Worm (Caenorhabditis elegans): ENCODE results near the gene T03F6.6.
"Not testable (repeated sequence)": the region's sequence is repeated elsewhere in the genome, so short reads cannot be mapped to it uniquely, and the experiment has no call there.

The T03F6.6 gene

ce11 chrIII:13402934-13403333 lies 22.8 kb upstream of the T03F6.6 start, which contains the start of gene mig-18:
Gene mig-18, plus strand, starts transcription at chrIII:13403234.
- TF ChIP-seq unc-39 (tag; optimal IDR thresholded peaks at IDR 0.05) (no peak), ceh-82 (tag; optimal IDR thresholded peaks at IDR 0.05) (no peak), daf-12 (tag; optimal IDR thresholded peaks at IDR 0.05) (no peak), skn-1 (tag; optimal IDR thresholded peaks at IDR 0.05) (no peak), nhr-25 (tag; optimal IDR thresholded peaks at IDR 0.05) (no peak), nhr-67 (tag; optimal IDR thresholded peaks at IDR 0.05) (no peak), nhr-77 (tag; optimal IDR thresholded peaks at IDR 0.05) (no peak), pha-4 (tag; optimal IDR thresholded peaks at IDR 0.05) (no peak)

- not testable (repeated sequence) for TF ChIP-seq ztf-4 (tag; optimal IDR thresholded peaks at IDR 0.05); fkh-10 (GFP tag; optimal IDR thresholded peaks at IDR 0.05); mdl-1 (tag; optimal IDR thresholded peaks at IDR 0.05)
Observed at ce11 chrIII:13401673-13402258, 21.7 kb upstream of the T03F6.6 start, which contains the start of the genes srlf-9 and srlf-10. Gene srlf-9, minus strand, starts transcription at chrIII:13401773. Gene srlf-10, plus strand, starts transcription at chrIII:13402208.

ce11 chrIII:13395262-13395661 lies 15.2 kb upstream of the T03F6.6 start, which contains the start of gene F11F1.1:
Gene F11F1.1, plus strand, starts transcription at chrIII:13395562.
- no peak for TF ChIP-seq mdl-1 (tag; optimal IDR thresholded peaks at IDR 0.05)
- no peak for TF ChIP-seq fkh-10 (GFP tag; optimal IDR thresholded peaks at IDR 0.05)
- TF ChIP-seq R02D3.7 (tag; optimal IDR thresholded peaks at IDR 0.05) = no peak
- TF ChIP-seq aly-2 (tag; optimal IDR thresholded peaks at IDR 0.05) = no peak
- no peak for TF ChIP-seq sea-2 (GFP tag; optimal IDR thresholded peaks at IDR 0.05)
- TF ChIP-seq ZK546.5 (tag; optimal IDR thresholded peaks at IDR 0.05) = no peak
- TF ChIP-seq hmg-11 (tag; optimal IDR thresholded peaks at IDR 0.05) = no peak
- no peak for TF ChIP-seq eor-1 (tag; optimal IDR thresholded peaks at IDR 0.05)
- TF ChIP-seq jun-1 (tag; optimal IDR thresholded peaks at IDR 0.05) = no peak
- TF ChIP-seq pqm-1 (tag; optimal IDR thresholded peaks at IDR 0.05) = no peak
- no peak for TF ChIP-seq nhr-23 (tag; optimal IDR thresholded peaks at IDR 0.05)
- no peak for TF ChIP-seq lin-39 (tag; optimal IDR thresholded peaks at IDR 0.05)
- TF ChIP-seq nhr-28 (tag; optimal IDR thresholded peaks at IDR 0.05) = no peak
- TF ChIP-seq nhr-67 (tag; optimal IDR thresholded peaks at IDR 0.05) = no peak
- TF ChIP-seq lsy-12 (tag; optimal IDR thresholded peaks at IDR 0.05) = no peak
- no peak for TF ChIP-seq nhr-25 (tag; optimal IDR thresholded peaks at IDR 0.05)
- TF ChIP-seq nhr-76 (tag; optimal IDR thresholded peaks at IDR 0.05) = no peak

ce11 chrIII:13393647-13394046 lies 13.6 kb upstream of the T03F6.6 start, which contains the start of gene qdpr-1:
Gene qdpr-1, plus strand, starts transcription at chrIII:13393910.
- TF ChIP-seq unc-39 (tag; optimal IDR thresholded peaks at IDR 0.05) (no peak), elt-3 (tag; optimal IDR thresholded peaks at IDR 0.05) (peak in 1 of 3 experiments; percentile 37), nhr-25 (tag; optimal IDR thresholded peaks at IDR 0.05) (peak; percentile 33)

ce11 chrIII:13393239-13393638 lies 13.1 kb upstream of the T03F6.6 start, which contains the start of gene dnj-17:
Gene dnj-17, minus strand, starts transcription at chrIII:13393339.
- no peak for TF ChIP-seq nhr-77 (tag; optimal IDR thresholded peaks at IDR 0.05)
- no peak for TF ChIP-seq nhr-43 (tag; optimal IDR thresholded peaks at IDR 0.05; ENCODE audit: poor library complexity, severe bottlenecking)
- no peak for TF ChIP-seq nhr-237 (tag; optimal IDR thresholded peaks at IDR 0.05)
- no peak for TF ChIP-seq pqm-1 (tag; optimal IDR thresholded peaks at IDR 0.05)
- no peak for TF ChIP-seq lsy-12 (tag; optimal IDR thresholded peaks at IDR 0.05)
- no peak for TF ChIP-seq tbx-2 (tag; optimal IDR thresholded peaks at IDR 0.05)
- TF ChIP-seq ama-1 (optimal IDR thresholded peaks at IDR 0.05) = no peak
- TF ChIP-seq skn-1 (tag; optimal IDR thresholded peaks at IDR 0.05) = no peak
- no peak for TF ChIP-seq lin-15B (tag; optimal IDR thresholded peaks at IDR 0.05)
- TF ChIP-seq hmg-11 (tag; optimal IDR thresholded peaks at IDR 0.05) = no peak
- no peak for TF ChIP-seq ceh-28 (tag; optimal IDR thresholded peaks at IDR 0.05)
- no peak for TF ChIP-seq nhr-11 (tag; optimal IDR thresholded peaks at IDR 0.05)
- TF ChIP-seq aly-2 (tag; optimal IDR thresholded peaks at IDR 0.05) = no peak
- TF ChIP-seq snpc-4 (tag; optimal IDR thresholded peaks at IDR 0.05) = no peak
- no peak for TF ChIP-seq nhr-28 (tag; optimal IDR thresholded peaks at IDR 0.05)
- no peak for TF ChIP-seq fkh-10 (GFP tag; optimal IDR thresholded peaks at IDR 0.05)
- TF ChIP-seq jun-1 (tag; optimal IDR thresholded peaks at IDR 0.05) = no peak
